Fruit fly (Drosophila melanogaster): Measurements from ENCODE around the gene SkpD.

- TF ChIP-seq Pif1B (GFP tag; optimal IDR thresholded peaks at IDR 0.05): peak; percentile 91
- peak; percentile 31 for TF ChIP-seq D1 (tag; optimal IDR thresholded peaks at IDR 0.05)
- peak; percentile 98 for TF ChIP-seq CG4496 (GFP tag; IDR thresholded peaks at IDR 0.05)
- TF ChIP-seq CG8159 (tag; optimal IDR thresholded peaks at IDR 0.05): peak; percentile 92
- TF ChIP-seq CG17806 (tag; optimal IDR thresholded peaks at IDR 0.05): peak; percentile 91
- TF ChIP-seq EcR (GFP tag; optimal IDR thresholded peaks at IDR 0.05): no peak
- peak; percentile 96 for TF ChIP-seq Ets98B (GFP tag; IDR thresholded peaks at IDR 0.05)
- TF ChIP-seq Pif1A (GFP tag; optimal IDR thresholded peaks at IDR 0.05): peak; percentile 97
- TF ChIP-seq rn (GFP tag; IDR thresholded peaks at IDR 0.05): peak; percentile 94
- peak; percentile 80 for TF ChIP-seq gl (tag; optimal IDR thresholded peaks at IDR 0.05)
These were observed 34.3 kb downstream of the SkpD start for dm6 chrX:19846701-19847383.
